Worm (Caenorhabditis elegans): ENCODE data around the gene C30B5.17.

DNA sequence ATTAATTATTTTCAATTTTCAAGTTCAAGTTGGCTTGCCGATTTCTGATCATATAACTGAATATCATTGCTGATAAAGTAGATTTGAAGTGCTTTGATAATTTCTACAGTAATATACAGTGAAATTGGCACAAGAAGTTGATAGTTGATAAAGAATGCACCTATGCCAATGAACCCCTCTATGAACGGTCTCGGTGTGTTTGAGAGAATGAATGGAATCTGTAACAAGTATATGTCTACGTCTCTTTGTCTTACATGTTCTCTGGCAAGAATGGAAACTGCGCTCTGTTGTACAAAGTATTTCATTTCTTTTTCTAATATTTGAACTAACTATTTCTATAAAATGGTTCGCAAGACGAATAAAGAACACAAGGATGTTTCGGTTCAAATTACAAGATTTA is 38.9 kb upstream of the C30B5.17 start, which contains the start of gene T24H7.8:
- TF ChIP-seq ama-1 (optimal IDR thresholded peaks at IDR 0.05) = no peak
- no peak for TF ChIP-seq ama-1 (GFP tag; optimal IDR thresholded peaks at IDR 0.05)
- TF ChIP-seq nhr-179 (tag; optimal IDR thresholded peaks at IDR 0.05) = no peak

Data from whole organism, young adult.